Fruit fly (Drosophila melanogaster) whole organism, adult: ENCODE data around the gene betaTub97EF.

Experiments used
- CG11617 ChIP-seq: fragments of 200-800 bp; sonication (Bioruptor generic); optimal IDR thresholded peaks from 2 replicates; lab custom pipeline; 2017; ENCODE audit warnings: mild to moderate bottlenecking, missing biosample characterization, missing genetic modification reagents, missing genetic modification characterization
- CG12768 ChIP-seq: fragments of 200-800 bp; sonication (Bioruptor generic); optimal IDR thresholded peaks from 2 replicates; lab custom pipeline; 2017; ENCODE audit warnings: missing biosample characterization, missing genetic modification characterization, mild to moderate bottlenecking, moderate library complexity, missing genetic modification reagents
- CG14711 ChIP-seq: fragments of 200-800 bp; sonication (Bioruptor generic); optimal IDR thresholded peaks from 2 replicates; lab custom pipeline; 2018; ENCODE audit warnings: missing biosample characterization, mild to moderate bottlenecking, missing genetic modification characterization, moderate library complexity
- CG1620 ChIP-seq: fragments of 200-800 bp; sonication (Bioruptor generic); optimal IDR thresholded peaks from 2 replicates; lab custom pipeline; 2016; ENCODE audit warnings: missing biosample characterization, missing genetic modification characterization
- CG33017 ChIP-seq: fragments of 200-800 bp; sonication (Bioruptor generic); optimal IDR thresholded peaks from 2 replicates; lab custom pipeline; 2018; ENCODE audit warnings: missing biosample characterization, mild to moderate bottlenecking, missing genetic modification characterization, moderate library complexity
- CG5204 ChIP-seq: fragments of 200-800 bp; sonication (Bioruptor generic); optimal IDR thresholded peaks from 2 replicates; lab custom pipeline; 2016; ENCODE audit warnings: missing biosample characterization, missing genetic modification characterization
- CG7045 ChIP-seq: fragments of 200-800 bp; sonication (Bioruptor generic); optimal IDR thresholded peaks from 2 replicates; lab custom pipeline; 2017; ENCODE audit warnings: missing biosample characterization, mild to moderate bottlenecking, missing genetic modification characterization
- CG7101 ChIP-seq: fragments of 200-800 bp; sonication (Bioruptor generic); optimal IDR thresholded peaks from 2 replicates; lab custom pipeline; 2018; ENCODE audit warnings: missing biosample characterization, mild to moderate bottlenecking, missing genetic modification characterization, moderate library complexity
- Clk ChIP-seq: fragments of 200-800 bp; sonication (Bioruptor generic); optimal IDR thresholded peaks from 2 replicates; lab custom pipeline; 2017; ENCODE audit warnings: missing biosample characterization, missing genetic modification characterization
- Crg-1 ChIP-seq: fragments of 200-800 bp; sonication (Bioruptor generic); optimal IDR thresholded peaks from 2 replicates; lab custom pipeline; 2016; ENCODE audit warnings: missing biosample characterization, missing genetic modification characterization
- Hr96 ChIP-seq: fragments of 200-800 bp; sonication (Bioruptor generic); optimal IDR thresholded peaks from 2 replicates; lab custom pipeline; 2016; ENCODE audit warnings: missing biosample characterization, missing genetic modification characterization
- Mnt ChIP-seq: fragments of 200-800 bp; sonication (Bioruptor generic); optimal IDR thresholded peaks from 2 replicates; lab custom pipeline; 2016; ENCODE audit warnings: missing biosample characterization, mild to moderate bottlenecking, missing genetic modification characterization
- bab1 ChIP-seq: fragments of 200-800 bp; sonication (Bioruptor generic); optimal IDR thresholded peaks from 3 replicates; lab custom pipeline; 2019; ENCODE audit warnings: missing biosample characterization, mild to moderate bottlenecking, missing genetic modification characterization, moderate library complexity
- cic ChIP-seq: fragments of 200-800 bp; sonication (Bioruptor generic); optimal IDR thresholded peaks from 2 replicates; lab custom pipeline; 2017; ENCODE audit warnings: missing biosample characterization, mild to moderate bottlenecking, missing genetic modification characterization, moderate library complexity
- cnc ChIP-seq, 2 experiments: fragments of >200 bp; optimal IDR thresholded peaks; 2 replicates each; lab custom pipeline; 2017
- kay ChIP-seq: fragments of 200-800 bp; sonication (Bioruptor generic); peaks from one replicate; lab custom pipeline; 2016; ENCODE audit warnings: missing biosample characterization, missing genetic modification characterization, borderline replicate concordance
- ovo ChIP-seq: fragments of 200-800 bp; sonication (Bioruptor generic); optimal IDR thresholded peaks from 2 replicates; lab custom pipeline; 2016; ENCODE audit warnings: missing biosample characterization, missing genetic modification characterization
- pad ChIP-seq: fragments of 200-800 bp; sonication (Bioruptor generic); optimal IDR thresholded peaks from 3 replicates; lab custom pipeline; 2017; ENCODE audit warnings: missing biosample characterization, missing genetic modification characterization, mild to moderate bottlenecking, moderate library complexity, missing genetic modification reagents
- tj ChIP-seq: fragments of 200-800 bp; sonication (Bioruptor generic); optimal IDR thresholded peaks from 3 replicates; lab custom pipeline; 2017; ENCODE audit warnings: missing biosample characterization, mild to moderate bottlenecking, missing genetic modification characterization, moderate library complexity
- toe ChIP-seq: fragments of 200-800 bp; sonication (Bioruptor generic); optimal IDR thresholded peaks from 2 replicates; lab custom pipeline; 2016; ENCODE audit warnings: missing biosample characterization, missing genetic modification characterization

The betaTub97EF gene

DNA sequence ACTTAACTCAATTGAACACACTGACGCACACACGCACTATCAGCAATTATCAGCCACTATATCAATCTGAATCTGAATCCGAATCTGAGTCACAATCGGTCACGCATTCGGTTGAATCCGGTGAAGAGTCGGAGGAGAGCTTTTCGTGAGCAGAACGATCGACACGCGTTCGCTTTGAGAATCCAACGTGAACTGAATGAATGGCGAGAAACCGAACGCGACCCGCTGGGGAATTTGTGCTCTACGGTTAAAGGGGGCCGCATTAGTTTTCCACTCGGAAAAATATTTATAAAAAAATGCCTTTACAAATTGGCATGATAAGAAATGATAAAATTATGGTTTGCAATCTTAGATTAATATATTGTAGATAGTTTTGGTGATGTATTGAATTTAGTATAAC, at the start of gene betaTub97EF:
betaTub97EF (minus strand) TSS at position 196 of the 400 bp plus-strand sequence.
- TF ChIP-seq cic (GFP tag; lab: Kevin White, UChicago): no peak
- peak; percentile 6 for TF ChIP-seq kay (GFP tag; lab: Kevin White, UChicago)
- no peak for TF ChIP-seq Crg-1 (GFP tag; lab: Kevin White, UChicago)
- TF ChIP-seq cnc (optimal IDR thresholded peaks at IDR 0.05; lab: Kevin White, UChicago): no peak
- no peak for TF ChIP-seq CG11617
- TF ChIP-seq Mnt (GFP tag; lab: Kevin White, UChicago): peak; percentile 30
- TF ChIP-seq CG7101: no peak
- TF ChIP-seq CG33017 (tag; lab: Kevin White, UChicago): no peak
- TF ChIP-seq pad (GFP tag; lab: Kevin White, UChicago): peak; percentile 14
- TF ChIP-seq Hr96 (GFP tag; lab: Kevin White, UChicago): peak; percentile 15
- TF ChIP-seq bab1 (GFP tag; lab: Kevin White, UChicago): no peak

DNA sequence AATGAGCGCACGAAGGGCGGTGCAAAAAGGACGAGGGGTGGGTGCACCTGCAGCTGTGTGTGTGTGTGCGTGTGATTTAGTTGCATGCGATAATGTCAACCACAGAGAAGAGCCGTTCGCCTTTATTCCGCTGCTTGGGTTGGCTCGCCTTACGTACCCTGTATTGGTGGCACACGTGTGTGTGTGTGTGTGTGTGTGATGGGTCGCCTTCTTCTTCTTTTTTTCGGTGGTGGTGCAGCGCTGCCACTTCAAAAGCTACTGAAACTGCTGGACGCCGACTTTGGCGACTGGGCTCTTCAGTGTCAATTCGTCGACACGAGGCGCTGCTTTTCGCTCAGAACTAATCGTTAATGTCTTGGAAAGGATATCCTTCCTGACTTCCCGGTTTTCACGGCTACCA, 38.1 kb upstream of the betaTub97EF start, which contains the start of gene trv:
trv (plus strand) TSS at position 301 of the 400 bp plus-strand sequence.
- TF ChIP-seq CG12768 (GFP tag; lab: Kevin White, UChicago) (no peak), Hr96 (GFP tag; lab: Kevin White, UChicago) (no peak)

DNA sequence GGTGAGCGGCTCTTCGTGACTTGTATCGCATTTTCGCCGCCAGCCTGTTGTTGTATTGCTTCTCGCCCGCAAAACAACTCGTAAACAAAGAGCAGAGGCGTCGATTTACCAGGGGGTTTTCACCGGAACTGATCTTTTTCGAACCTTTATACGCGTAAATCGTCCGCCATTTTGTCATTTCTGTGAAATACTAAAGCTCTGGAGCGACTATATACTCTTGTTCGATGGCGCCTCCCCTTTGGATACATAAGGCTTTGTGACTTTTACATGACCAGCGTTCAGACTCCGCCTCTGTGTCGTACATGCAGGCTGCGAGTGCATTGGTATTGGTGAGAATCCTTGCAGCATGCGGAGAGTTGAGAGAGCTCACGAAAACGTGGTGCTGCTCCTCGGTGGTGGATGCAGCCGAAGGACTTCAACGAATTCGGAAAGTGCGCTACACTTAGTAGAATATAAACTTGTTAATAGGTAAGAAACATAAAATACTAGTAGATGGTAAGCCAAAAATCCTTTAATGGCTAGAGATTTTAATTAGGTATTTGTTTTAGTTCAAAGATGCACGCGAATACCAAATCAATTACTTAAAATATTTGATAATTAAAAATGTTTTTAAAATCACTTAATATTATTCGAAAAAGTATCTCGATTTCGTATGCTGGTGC, 37.2 kb upstream of the betaTub97EF start:
- TF ChIP-seq CG7045 (peak; percentile 77), cic (GFP tag; lab: Kevin White, UChicago) (no peak), CG7101 (peak; percentile 26), Mnt (GFP tag; lab: Kevin White, UChicago) (no peak), CG33017 (tag; lab: Kevin White, UChicago) (peak; percentile 40), CG12768 (GFP tag; lab: Kevin White, UChicago) (peak; percentile 72), CG5204 (peak; percentile 70), Clk (GFP tag; lab: Kevin White, UChicago) (peak; percentile 51), Crg-1 (GFP tag; lab: Kevin White, UChicago) (no peak), Hr96 (GFP tag; lab: Kevin White, UChicago) (peak; percentile 64), toe (GFP tag; lab: Kevin White, UChicago) (peak; percentile 72), CG14711 (peak; percentile 39), CG11617 (peak; percentile 17)

DNA sequence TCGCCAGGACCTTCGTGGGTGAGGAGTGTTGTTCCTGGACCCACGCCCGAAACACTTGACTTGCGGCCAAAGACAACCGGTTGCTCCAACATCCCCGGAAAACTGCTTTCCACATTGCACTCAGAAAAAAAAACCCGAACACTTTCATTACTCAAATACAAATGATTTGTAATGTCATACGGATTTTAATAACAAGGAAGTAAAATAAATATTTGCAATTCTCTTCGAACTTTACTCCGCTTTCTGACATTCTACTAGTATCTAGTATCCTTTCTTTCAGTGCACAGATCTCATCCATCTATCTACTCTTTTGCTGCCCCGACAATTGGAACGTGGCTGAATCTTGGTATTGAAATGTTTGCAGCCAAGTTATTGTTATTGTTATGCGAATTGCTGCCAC, 32.4 kb upstream of the betaTub97EF start:
- no peak for TF ChIP-seq CG11617
- TF ChIP-seq Clk (GFP tag; lab: Kevin White, UChicago): no peak
- no peak for TF ChIP-seq ovo (GFP tag; lab: Kevin White, UChicago)
- TF ChIP-seq cic (GFP tag; lab: Kevin White, UChicago): no peak
- TF ChIP-seq cnc (optimal IDR thresholded peaks at IDR 0.05; lab: Kevin White, UChicago): no peak
- no peak for TF ChIP-seq CG7045
- no peak for TF ChIP-seq toe (GFP tag; lab: Kevin White, UChicago)

DNA sequence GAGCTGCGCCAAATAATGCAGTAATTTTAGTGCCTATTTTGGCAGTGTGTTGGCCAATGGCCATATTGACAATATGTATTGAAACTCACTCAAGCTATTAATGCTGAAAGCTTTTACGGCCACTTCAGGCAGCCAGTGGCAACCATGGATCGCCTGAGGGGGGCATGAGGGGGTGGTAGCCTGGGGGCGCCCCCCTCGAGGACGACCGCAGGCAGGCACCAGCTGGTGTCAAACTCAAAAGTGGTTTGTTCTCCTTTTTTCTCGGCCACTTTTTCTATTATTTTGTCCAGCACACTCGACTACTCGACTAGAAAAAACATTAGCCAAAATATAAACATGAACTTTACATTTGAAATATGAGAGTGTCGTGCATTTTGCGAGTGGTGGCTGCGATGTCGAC, 31.6 kb upstream of the betaTub97EF start:
- TF ChIP-seq CG11617: no peak
- no peak for TF ChIP-seq Clk (GFP tag; lab: Kevin White, UChicago)
- TF ChIP-seq CG12768 (GFP tag; lab: Kevin White, UChicago): no peak
- no peak for TF ChIP-seq CG7045
- no peak for TF ChIP-seq kay (GFP tag; lab: Kevin White, UChicago)
- TF ChIP-seq cic (GFP tag; lab: Kevin White, UChicago): no peak
- TF ChIP-seq CG33017 (tag; lab: Kevin White, UChicago): no peak
- no peak for TF ChIP-seq ovo (GFP tag; lab: Kevin White, UChicago)
- no peak for TF ChIP-seq toe (GFP tag; lab: Kevin White, UChicago)
- TF ChIP-seq CG5204: no peak
- no peak for TF ChIP-seq Mnt (GFP tag; lab: Kevin White, UChicago)
- no peak for TF ChIP-seq tj
- no peak for TF ChIP-seq CG1620 (GFP tag; lab: Kevin White, UChicago)
- no peak for TF ChIP-seq bab1 (GFP tag; lab: Kevin White, UChicago)
- TF ChIP-seq CG14711: no peak
- TF ChIP-seq Hr96 (GFP tag; lab: Kevin White, UChicago): no peak
- TF ChIP-seq cnc (optimal IDR thresholded peaks at IDR 0.05; lab: Kevin White, UChicago): no peak
- no peak for TF ChIP-seq CG7101
- no peak for TF ChIP-seq Crg-1 (GFP tag; lab: Kevin White, UChicago)
- TF ChIP-seq pad (GFP tag; lab: Kevin White, UChicago): no peak

DNA sequence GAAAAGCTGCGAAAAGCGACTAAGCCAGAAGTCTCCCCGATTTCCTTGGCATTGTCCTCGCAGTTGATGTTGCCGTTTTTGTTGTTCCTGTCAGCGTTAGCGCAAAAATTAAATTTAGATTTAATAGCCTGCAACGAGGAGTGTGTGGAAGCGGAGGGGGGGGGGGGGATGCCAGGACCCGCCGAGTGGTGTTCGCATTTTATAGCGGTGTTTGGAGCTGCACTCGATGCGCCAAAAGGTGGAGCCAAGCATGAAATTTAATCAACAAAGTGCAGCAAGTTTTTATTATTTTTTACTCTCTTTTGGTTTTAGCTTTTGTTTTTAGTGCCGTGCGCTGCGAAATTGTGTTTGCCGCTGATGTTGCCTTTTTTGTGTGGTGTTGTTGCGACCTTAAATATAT, 26.8 kb upstream of the betaTub97EF start:
- TF ChIP-seq Crg-1 (GFP tag; lab: Kevin White, UChicago) (no peak), cnc (optimal IDR thresholded peaks at IDR 0.05; lab: Kevin White, UChicago) (no peak), bab1 (GFP tag; lab: Kevin White, UChicago) (no peak)

DNA sequence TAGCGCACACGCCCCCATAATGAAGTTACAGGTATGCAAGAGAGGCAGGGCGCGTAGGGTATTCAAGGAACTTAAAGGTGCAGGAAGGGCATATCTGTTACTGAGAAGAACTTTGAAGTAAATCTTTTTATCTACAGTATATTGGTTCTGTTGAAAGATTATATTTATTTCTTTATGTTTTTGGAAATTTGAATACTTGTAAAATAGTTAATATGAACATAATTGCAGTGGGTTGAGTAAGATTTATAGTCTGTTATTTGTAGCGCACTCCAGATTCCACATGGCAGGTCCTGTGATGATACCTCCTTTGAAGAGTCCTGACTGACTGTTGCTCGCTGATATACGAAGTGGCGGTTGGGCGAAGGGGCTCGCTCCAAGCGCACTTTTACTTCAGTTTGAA, 15.8 kb upstream of the betaTub97EF start:
- no peak for TF ChIP-seq cic (GFP tag; lab: Kevin White, UChicago)
- TF ChIP-seq CG11617: no peak
- TF ChIP-seq cnc (optimal IDR thresholded peaks at IDR 0.05; lab: Kevin White, UChicago): no peak
- TF ChIP-seq tj: no peak
